Fruit fly (Drosophila melanogaster) whole organism, pupa: ENCODE results near the gene CG32564.

ENCODE experiments used
- CG10348 ChIP-seq: fragments of 200-800 bp; sonication (Bioruptor generic); IDR thresholded peaks from 2 replicates; pipeline ENCODE4 v1.3.6; 2022; ENCODE audit warnings: missing biosample characterization, missing genetic modification characterization
- CG12605 ChIP-seq: fragments of 200-800 bp; sonication (Bioruptor generic); IDR thresholded peaks from 2 replicates; pipeline ENCODE4 v1.3.6; 2022; ENCODE audit warnings: missing biosample characterization, missing genetic modification characterization
- CG13204 ChIP-seq: fragments of 200-800 bp; sonication (Bioruptor generic); optimal IDR thresholded peaks from 2 replicates; lab custom pipeline; 2018; ENCODE audit warnings: missing biosample characterization, mild to moderate bottlenecking, missing genetic modification characterization, moderate library complexity
- CG14655 ChIP-seq: fragments of 200-800 bp; sonication (Bioruptor generic); optimal IDR thresholded peaks from 3 replicates; lab custom pipeline; 2017; ENCODE audit warnings: mild to moderate bottlenecking, missing biosample characterization, missing genetic modification reagents, missing genetic modification characterization
- CG15710 ChIP-seq: fragments of 200-800 bp; sonication (Bioruptor generic); optimal IDR thresholded peaks from 2 replicates; lab custom pipeline; 2018; ENCODE audit warnings: missing biosample characterization, mild to moderate bottlenecking, missing genetic modification characterization, moderate library complexity
- CG17806 ChIP-seq: fragments of 200-800 bp; sonication (Bioruptor generic); optimal IDR thresholded peaks from 2 replicates; lab custom pipeline; 2018; ENCODE audit warnings: missing biosample characterization, mild to moderate bottlenecking, missing genetic modification characterization, moderate library complexity
- CG32121 ChIP-seq: fragments of 200-800 bp; sonication (Bioruptor generic); IDR thresholded peaks from 2 replicates; pipeline ENCODE4 v1.3.6; 2022; ENCODE audit warnings: missing biosample characterization, missing genetic modification characterization
- CG34367 ChIP-seq: fragments of 200-800 bp; sonication (Bioruptor generic); optimal IDR thresholded peaks from 2 replicates; lab custom pipeline; 2018; ENCODE audit warnings: missing biosample characterization, mild to moderate bottlenecking, missing genetic modification characterization
- CG4496 ChIP-seq: fragments of 200-800 bp; sonication (Bioruptor generic); IDR thresholded peaks from 3 replicates; pipeline ENCODE4 v1.3.6; 2022; ENCODE audit warnings: missing biosample characterization, missing genetic modification characterization
- CG8159 ChIP-seq: fragments of 200-800 bp; sonication (Bioruptor generic); optimal IDR thresholded peaks from 3 replicates; lab custom pipeline; 2018; ENCODE audit warnings: missing biosample characterization, mild to moderate bottlenecking, missing genetic modification characterization, moderate library complexity
- CG8301 ChIP-seq: fragments of 200-800 bp; sonication (Bioruptor generic); optimal IDR thresholded peaks from 2 replicates; lab custom pipeline; 2018; ENCODE audit warnings: missing biosample characterization, mild to moderate bottlenecking, missing genetic modification characterization
- CG9948 ChIP-seq: fragments of 200-800 bp; sonication (Bioruptor generic); optimal IDR thresholded peaks from 2 replicates; lab custom pipeline; 2018; ENCODE audit warnings: missing biosample characterization, mild to moderate bottlenecking, missing genetic modification characterization, moderate library complexity
- D1 ChIP-seq: fragments of 200-800 bp; sonication (Bioruptor generic); optimal IDR thresholded peaks from 2 replicates; lab custom pipeline; 2018; ENCODE audit warnings: missing biosample characterization, mild to moderate bottlenecking, missing genetic modification characterization, moderate library complexity
- EcR ChIP-seq: fragments of 200-800 bp; sonication (Bioruptor generic); optimal IDR thresholded peaks from 3 replicates; lab custom pipeline; 2019; ENCODE audit warnings: missing biosample characterization, missing genetic modification characterization, mild to moderate bottlenecking, moderate library complexity, missing genetic modification reagents
- Ets98B ChIP-seq: fragments of 200-800 bp; sonication (Bioruptor generic); IDR thresholded peaks from 2 replicates; pipeline ENCODE4 v1.3.6; 2022; ENCODE audit warnings: missing biosample characterization, missing genetic modification characterization
- Pif1A ChIP-seq: fragments of 200-800 bp; sonication (Bioruptor generic); optimal IDR thresholded peaks from 3 replicates; lab custom pipeline; 2016; ENCODE audit warnings: missing biosample characterization, missing genetic modification characterization
- Pif1B ChIP-seq: fragments of 200-800 bp; sonication (Bioruptor generic); optimal IDR thresholded peaks from 3 replicates; lab custom pipeline; 2016; ENCODE audit warnings: missing biosample characterization, missing genetic modification characterization
- Snoo ChIP-seq: fragments of 200-800 bp; sonication (Bioruptor generic); optimal IDR thresholded peaks from 3 replicates; lab custom pipeline; 2017; ENCODE audit warnings: missing biosample characterization, mild to moderate bottlenecking, missing genetic modification characterization, inconsistent platforms
- fd96Ca ChIP-seq: fragments of 200-800 bp; sonication (Bioruptor generic); IDR thresholded peaks from 3 replicates; pipeline ENCODE4 v1.3.6; 2022; ENCODE audit warnings: missing biosample characterization, missing genetic modification characterization
- gl ChIP-seq: fragments of 200-800 bp; sonication (Bioruptor generic); optimal IDR thresholded peaks from 2 replicates; lab custom pipeline; 2018; ENCODE audit warnings: missing biosample characterization, mild to moderate bottlenecking, missing genetic modification characterization
- rn ChIP-seq: fragments of 200-800 bp; sonication (Bioruptor generic); IDR thresholded peaks from 2 replicates; pipeline ENCODE4 v1.3.6; 2022; ENCODE audit warnings: missing biosample characterization, missing genetic modification characterization

Gene CG32564

DNA sequence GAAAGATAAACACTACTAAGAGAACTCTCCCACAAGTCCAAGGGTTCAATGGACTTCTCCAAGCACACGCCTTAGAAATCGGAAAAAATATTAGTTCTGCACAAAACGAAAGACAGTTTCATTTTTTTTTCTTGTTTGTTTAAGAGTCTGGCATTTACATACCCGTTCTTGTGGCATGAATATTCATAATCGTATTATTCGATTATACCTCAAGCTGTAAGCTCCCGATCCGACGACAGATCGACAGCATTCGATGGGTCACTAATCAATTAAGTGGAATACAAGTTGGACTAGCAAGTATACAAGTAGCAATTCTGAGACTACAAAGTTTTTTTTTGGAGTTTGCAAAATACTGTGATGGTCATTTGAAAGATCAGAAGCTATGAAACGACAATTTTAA is 21.3 kb downstream of the CG32564 start:
- no peak for TF ChIP-seq fd96Ca (GFP tag; lab: Robert Waterston, UW)
- TF ChIP-seq Pif1A (GFP tag; lab: Kevin White, UChicago) = no peak
- TF ChIP-seq CG12605 (GFP tag; lab: Robert Waterston, UW) = no peak
- no peak for TF ChIP-seq CG10348
- no peak for TF ChIP-seq CG14655
- TF ChIP-seq CG9948 (tag; lab: Kevin White, UChicago) = no peak
- TF ChIP-seq CG4496 (GFP tag; lab: Robert Waterston, UW) = no peak

DNA sequence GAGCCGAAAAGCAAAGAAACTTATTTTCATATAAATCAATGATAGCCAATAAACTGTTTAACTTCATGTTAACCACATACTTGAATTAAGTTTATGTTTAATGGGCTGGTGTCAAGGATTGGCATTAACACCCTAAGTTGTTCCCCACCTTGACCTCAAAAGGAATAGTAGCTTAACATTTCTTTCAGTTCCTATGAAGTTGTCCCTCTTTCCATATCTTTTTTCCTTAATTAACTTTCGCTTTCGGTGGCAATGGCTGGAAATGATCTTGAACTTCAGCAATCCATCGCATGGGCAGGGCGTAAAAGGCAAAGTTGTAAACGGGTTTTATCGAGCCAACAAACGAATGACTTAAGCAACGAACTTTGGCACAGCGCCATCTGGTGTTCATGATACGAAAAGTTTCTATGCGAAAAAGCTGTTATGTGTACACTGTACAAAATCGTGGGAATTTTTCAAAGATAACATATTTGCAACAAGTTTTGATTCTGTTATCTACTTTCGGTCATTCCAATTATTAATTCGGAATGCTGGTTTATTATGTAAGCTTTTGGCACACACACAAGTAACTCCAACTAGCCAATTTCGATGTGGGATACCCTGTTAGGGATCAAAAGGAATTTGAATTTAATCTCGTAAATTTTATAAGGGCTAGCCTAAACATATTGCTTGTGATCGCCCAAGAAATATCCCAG is 23.4 kb downstream of the CG32564 start:
- TF ChIP-seq CG34367 (tag; lab: Kevin White, UChicago) (peak; percentile 56), CG13204 (GFP tag; lab: Kevin White, UChicago) (no peak), CG4496 (GFP tag; lab: Robert Waterston, UW) (no peak), rn (GFP tag; lab: Robert Waterston, UW) (no peak), CG9948 (tag; lab: Kevin White, UChicago) (peak; percentile 44), D1 (tag; lab: Kevin White, UChicago) (no peak), EcR (GFP tag; lab: Kevin White, UChicago) (peak; percentile 94), Snoo (tag; lab: Kevin White, UChicago) (peak; percentile 42), Ets98B (GFP tag; lab: Robert Waterston, UW) (no peak), CG15710 (tag; lab: Kevin White, UChicago) (peak; percentile 42), fd96Ca (GFP tag; lab: Robert Waterston, UW) (no peak), Pif1B (GFP tag; lab: Kevin White, UChicago) (no peak)
- TF ChIP-seq, all 21 proteins: peak for 5

DNA sequence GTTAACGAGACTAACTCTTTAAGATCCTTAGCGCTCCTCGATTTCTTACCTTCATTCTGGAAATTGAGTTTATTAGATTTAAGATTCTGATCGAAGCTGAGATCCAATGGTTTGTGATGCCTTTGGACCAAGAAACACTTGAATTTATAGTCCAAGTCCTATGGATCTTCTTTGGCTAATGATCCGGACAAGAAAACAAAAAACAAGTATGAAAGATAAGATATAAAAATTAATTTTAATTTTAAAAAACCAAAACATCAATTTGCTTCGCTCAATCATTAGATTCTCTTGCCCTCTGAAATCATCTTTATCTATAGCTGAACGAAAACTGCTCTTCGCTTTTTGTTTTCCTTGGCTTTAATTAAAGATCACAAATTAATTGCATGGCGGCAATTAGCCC is 24.7 kb downstream of the CG32564 start, which contains the start of gene CG10597:
Gene CG10597, minus strand, starts transcription at position 101 of the 400 bp plus-strand sequence.
- TF ChIP-seq Snoo (tag; lab: Kevin White, UChicago) (no peak), Pif1A (GFP tag; lab: Kevin White, UChicago) (no peak), gl (tag; lab: Kevin White, UChicago) (no peak), D1 (tag; lab: Kevin White, UChicago) (no peak), rn (GFP tag; lab: Robert Waterston, UW) (no peak), CG32121 (no peak), CG17806 (tag; lab: Kevin White, UChicago) (no peak), CG9948 (tag; lab: Kevin White, UChicago) (no peak), fd96Ca (GFP tag; lab: Robert Waterston, UW) (no peak), CG12605 (GFP tag; lab: Robert Waterston, UW) (no peak), CG8159 (no peak), CG14655 (no peak), CG34367 (tag; lab: Kevin White, UChicago) (no peak), CG15710 (tag; lab: Kevin White, UChicago) (no peak), CG10348 (no peak), CG4496 (GFP tag; lab: Robert Waterston, UW) (no peak), EcR (GFP tag; lab: Kevin White, UChicago) (no peak), Ets98B (GFP tag; lab: Robert Waterston, UW) (no peak)

DNA sequence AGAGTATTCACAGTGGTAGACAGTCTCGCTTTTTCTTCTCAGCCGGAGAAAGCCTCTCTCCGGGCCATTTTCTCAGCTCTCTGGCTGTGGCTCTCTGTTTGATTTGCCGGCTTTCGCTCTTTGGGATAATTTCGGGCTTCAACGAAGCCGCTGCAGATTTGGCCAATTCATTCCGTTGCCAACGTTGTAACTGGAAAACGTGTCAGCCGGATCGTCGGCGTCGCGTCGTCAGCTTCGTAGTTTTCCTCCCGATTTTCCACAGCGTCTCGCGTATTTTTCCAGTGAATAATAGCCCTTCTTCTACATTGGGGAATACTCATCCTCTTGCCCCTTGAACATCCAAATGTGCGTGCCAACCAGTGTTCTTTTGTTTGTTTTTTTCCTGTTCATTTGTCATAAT is 26.4 kb downstream of the CG32564 start, which contains the start of gene f:
Gene f, plus strand, starts transcription at position 301 of the 400 bp plus-strand sequence.
- TF ChIP-seq CG17806 (tag; lab: Kevin White, UChicago) (no peak), CG32121 (0 out of 2 replicates have a peak, but pooled peaks have one; percentile 10), gl (tag; lab: Kevin White, UChicago) (no peak), CG8159 (no peak), CG12605 (GFP tag; lab: Robert Waterston, UW) (no peak), Snoo (tag; lab: Kevin White, UChicago) (no peak), CG14655 (no peak), fd96Ca (GFP tag; lab: Robert Waterston, UW) (no peak), Ets98B (GFP tag; lab: Robert Waterston, UW) (0 out of 2 replicates have a peak, but pooled peaks have one; percentile 6), CG10348 (no peak), CG8301 (tag; lab: Kevin White, UChicago) (no peak), CG15710 (tag; lab: Kevin White, UChicago) (no peak)

DNA sequence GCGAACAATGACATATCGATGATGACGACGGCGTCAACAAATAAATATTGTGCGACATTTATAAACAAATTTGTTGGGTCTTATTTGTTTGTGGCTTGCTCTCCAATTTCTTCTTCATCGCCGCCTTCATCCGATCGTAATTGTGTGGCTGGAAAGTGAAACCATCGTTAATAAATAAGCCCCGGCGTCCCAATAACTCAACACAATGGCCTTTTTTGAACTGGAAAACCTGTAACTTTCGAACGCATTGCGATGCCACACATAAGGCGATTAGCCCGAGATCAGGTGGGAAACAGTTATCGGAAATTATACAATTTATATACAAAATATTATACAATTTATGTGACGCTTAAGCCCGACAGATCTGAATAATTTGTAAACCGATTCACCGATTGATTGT is 30.3 kb downstream of the CG32564 start:
- no peak for TF ChIP-seq CG14655
- TF ChIP-seq CG34367 (tag; lab: Kevin White, UChicago) = no peak
- TF ChIP-seq CG17806 (tag; lab: Kevin White, UChicago) = no peak
- no peak for TF ChIP-seq CG8301 (tag; lab: Kevin White, UChicago)
- TF ChIP-seq CG9948 (tag; lab: Kevin White, UChicago) = no peak
- TF ChIP-seq CG10348 = no peak
- no peak for TF ChIP-seq CG4496 (GFP tag; lab: Robert Waterston, UW)
- TF ChIP-seq CG15710 (tag; lab: Kevin White, UChicago) = no peak
- TF ChIP-seq Pif1B (GFP tag; lab: Kevin White, UChicago) = no peak
- TF ChIP-seq Ets98B (GFP tag; lab: Robert Waterston, UW) = no peak
- TF ChIP-seq EcR (GFP tag; lab: Kevin White, UChicago) = no peak
- TF ChIP-seq fd96Ca (GFP tag; lab: Robert Waterston, UW) = no peak
- no peak for TF ChIP-seq CG13204 (GFP tag; lab: Kevin White, UChicago)
- TF ChIP-seq Snoo (tag; lab: Kevin White, UChicago) = no peak
- no peak for TF ChIP-seq CG32121
